Worm (Caenorhabditis elegans) whole organism, late embryonic: Measurements from ENCODE around the gene F11A5.13.

ENCODE experiments used
- ceh-9 ChIP-seq: sonication (generic microtip); optimal IDR thresholded peaks from 2 replicates; lab custom pipeline; 2016; ENCODE audit warnings: mild to moderate bottlenecking, missing genetic modification characterization, inconsistent platforms, missing compliant biosample characterization
- dmd-4 ChIP-seq: sonication (generic microtip); optimal IDR thresholded peaks from 2 replicates; lab custom pipeline; 2016; ENCODE audit warnings: borderline replicate concordance, missing genetic modification characterization, missing compliant biosample characterization
- elt-4 ChIP-seq: sonication (generic microtip); optimal IDR thresholded peaks from 2 replicates; lab custom pipeline; 2016; ENCODE audit warnings: missing genetic modification characterization, missing compliant biosample characterization
- ets-4 ChIP-seq: sonication (generic microtip); optimal IDR thresholded peaks from 2 replicates; lab custom pipeline; 2016; ENCODE audit warnings: missing genetic modification characterization, missing compliant biosample characterization
- hlh-30 ChIP-seq: sonication (generic microtip); optimal IDR thresholded peaks from 2 replicates; lab custom pipeline; 2017; ENCODE audit warnings: antibody characterized with exemption, missing genetic modification characterization, missing compliant biosample characterization; ENCODE audit not compliant: insufficient read depth
- mec-3 ChIP-seq: sonication (generic microtip); optimal IDR thresholded peaks from 2 replicates; lab custom pipeline; 2016; ENCODE audit warnings: borderline replicate concordance, missing genetic modification characterization, missing compliant biosample characterization

- TF ChIP-seq dmd-4 (tag; lab: Kevin White, UChicago): no peak
- TF ChIP-seq ceh-9 (tag; lab: Kevin White, UChicago): no peak
- no peak for TF ChIP-seq ets-4 (tag; lab: Kevin White, UChicago)
- no peak for TF ChIP-seq mec-3 (tag; lab: Kevin White, UChicago)
- TF ChIP-seq elt-4 (tag; lab: Kevin White, UChicago): no peak
- TF ChIP-seq hlh-30: no peak
Observed at ce11 chrV:16218972-16219757, 7.3 kb downstream of the F11A5.13 start, which contains the start of gene glc-1.
